Fruit fly (Drosophila melanogaster): Measurements from ENCODE around the gene CG43373.

DNA sequence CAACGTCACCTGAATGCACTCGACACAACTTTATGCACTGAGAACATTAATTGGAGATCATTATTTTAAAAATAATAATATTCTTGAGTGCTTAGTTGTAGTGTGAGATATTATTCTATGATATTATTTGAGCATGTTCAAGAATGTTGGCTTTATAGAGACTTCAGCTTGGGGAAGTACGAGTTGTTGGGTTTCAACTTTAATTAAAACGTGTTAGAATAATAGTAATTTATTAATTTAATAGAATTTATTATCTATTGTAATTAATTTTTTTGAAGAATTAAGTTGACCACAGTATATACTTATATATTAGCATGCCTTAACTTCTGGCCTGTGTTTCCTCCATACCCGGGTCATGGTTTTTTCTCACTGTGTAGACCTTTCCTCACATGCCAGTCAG is 79.3 kb downstream of the CG43373 start:
- TF ChIP-seq cic (GFP tag; optimal IDR thresholded peaks at IDR 0.05): no peak
- TF ChIP-seq CG11617 (GFP tag; optimal IDR thresholded peaks at IDR 0.05): no peak
- TF ChIP-seq toe (GFP tag; optimal IDR thresholded peaks at IDR 0.05): no peak

All from whole organism, adult.